Worm (Caenorhabditis elegans) whole organism, late embryonic: ENCODE results near the gene dsl-7.

ENCODE experiments used
- C08G9.2 ChIP-seq: sonication (generic microtip); optimal IDR thresholded peaks from 2 replicates; lab custom pipeline; 2016; ENCODE audit warnings: mild to moderate bottlenecking, missing genetic modification characterization, moderate library complexity, missing compliant biosample characterization
- F13H6.1 ChIP-seq: sonication (generic microtip); optimal IDR thresholded peaks from 2 replicates; lab custom pipeline; 2016; ENCODE audit warnings: missing genetic modification characterization, missing compliant biosample characterization
- Y22D7AL.16 ChIP-seq: sonication (generic microtip); optimal IDR thresholded peaks from 2 replicates; lab custom pipeline; 2016; ENCODE audit warnings: missing genetic modification characterization, missing compliant biosample characterization
- ahr-1 ChIP-seq: sonication (generic microtip); optimal IDR thresholded peaks from 2 replicates; lab custom pipeline; 2016; ENCODE audit warnings: missing genetic modification characterization, missing compliant biosample characterization
- ama-1 ChIP-seq: fragments of 150-350 bp; optimal IDR thresholded peaks from 2 replicates; lab custom pipeline; 2014
- ceh-14 ChIP-seq: sonication (generic microtip); optimal IDR thresholded peaks from 2 replicates; lab custom pipeline; 2016; ENCODE audit warnings: missing genotype, missing genetic modification characterization, missing compliant biosample characterization
- ceh-2 ChIP-seq: sonication (generic microtip); optimal IDR thresholded peaks from 2 replicates; lab custom pipeline; 2016; ENCODE audit warnings: missing genotype, missing genetic modification characterization, missing compliant biosample characterization
- ceh-22 ChIP-seq: sonication (generic microtip); optimal IDR thresholded peaks from 2 replicates; lab custom pipeline; 2017; ENCODE audit warnings: missing biosample characterization, missing genetic modification characterization
- ceh-24 ChIP-seq: sonication (generic microtip); optimal IDR thresholded peaks from 2 replicates; lab custom pipeline; 2016; ENCODE audit warnings: mild to moderate bottlenecking, missing genetic modification characterization, missing compliant biosample characterization
- ceh-31 ChIP-seq: sonication (generic microtip); optimal IDR thresholded peaks from 2 replicates; lab custom pipeline; 2016; ENCODE audit warnings: missing genetic modification characterization, missing compliant biosample characterization
- ceh-48 ChIP-seq: sonication (generic microtip); optimal IDR thresholded peaks from 2 replicates; lab custom pipeline; 2016; ENCODE audit warnings: missing genetic modification characterization, inconsistent platforms, missing compliant biosample characterization
- dmd-4 ChIP-seq: sonication (generic microtip); optimal IDR thresholded peaks from 2 replicates; lab custom pipeline; 2016; ENCODE audit warnings: borderline replicate concordance, missing genetic modification characterization, missing compliant biosample characterization
- dve-1 ChIP-seq: sonication (generic microtip); optimal IDR thresholded peaks from 2 replicates; lab custom pipeline; 2017; ENCODE audit warnings: antibody characterized with exemption, mild to moderate bottlenecking, missing genetic modification characterization, missing compliant biosample characterization
- elt-2 ChIP-seq: sonication (generic microtip); optimal IDR thresholded peaks from 2 replicates; lab custom pipeline; 2016; ENCODE audit warnings: missing genetic modification reagents, missing genetic modification characterization, missing compliant biosample characterization
- eyg-1 ChIP-seq: sonication (generic microtip); optimal IDR thresholded peaks from 2 replicates; lab custom pipeline; 2016; ENCODE audit warnings: missing genotype, missing genetic modification characterization, missing compliant biosample characterization
- fax-1 ChIP-seq: sonication (generic microtip); optimal IDR thresholded peaks from 2 replicates; lab custom pipeline; 2016; ENCODE audit warnings: missing genotype, missing genetic modification characterization, missing compliant biosample characterization
- fkh-6 ChIP-seq: sonication (generic microtip); optimal IDR thresholded peaks from 2 replicates; lab custom pipeline; 2016; ENCODE audit warnings: missing genetic modification characterization, missing compliant biosample characterization
- gmeb-2 ChIP-seq: sonication (generic microtip); optimal IDR thresholded peaks from 2 replicates; lab custom pipeline; 2016; ENCODE audit warnings: missing genetic modification characterization, inconsistent platforms, missing compliant biosample characterization
- hlh-13 ChIP-seq: fragments of 200-800 bp; sonication (Bioruptor generic); optimal IDR thresholded peaks from 2 replicates; lab custom pipeline; 2018; ENCODE audit warnings: mild to moderate bottlenecking, missing genetic modification characterization, missing compliant biosample characterization
- hlh-15 ChIP-seq: sonication (generic microtip); optimal IDR thresholded peaks from 2 replicates; lab custom pipeline; 2016; ENCODE audit warnings: missing genetic modification characterization, missing compliant biosample characterization
- hlh-30 ChIP-seq: sonication (generic microtip); optimal IDR thresholded peaks from 2 replicates; lab custom pipeline; 2017; ENCODE audit warnings: antibody characterized with exemption, missing genetic modification characterization, missing compliant biosample characterization; ENCODE audit not compliant: insufficient read depth
- lim-6 ChIP-seq: sonication (generic microtip); optimal IDR thresholded peaks from 2 replicates; lab custom pipeline; 2016; ENCODE audit warnings: missing genetic modification characterization, missing compliant biosample characterization
- nfya-1 ChIP-seq: sonication (generic microtip); optimal IDR thresholded peaks from 2 replicates; lab custom pipeline; 2017; ENCODE audit warnings: missing genetic modification characterization, mild to moderate bottlenecking, missing compliant biosample characterization, antibody characterized with exemption, moderate library complexity
- nhr-11 ChIP-seq: fragments of 150-350 bp; optimal IDR thresholded peaks from 2 replicates; lab custom pipeline; 2014; ENCODE audit warnings: missing biosample characterization, missing genetic modification characterization
- nhr-232 ChIP-seq: sonication (generic microtip); optimal IDR thresholded peaks from 2 replicates; lab custom pipeline; 2016; ENCODE audit warnings: missing genetic modification characterization, missing compliant biosample characterization
- npax-4 ChIP-seq: sonication (generic microtip); optimal IDR thresholded peaks from 2 replicates; lab custom pipeline; 2016; ENCODE audit warnings: missing genetic modification characterization, missing compliant biosample characterization
- pag-3 ChIP-seq: sonication (generic microtip); optimal IDR thresholded peaks from 2 replicates; lab custom pipeline; 2016; ENCODE audit warnings: missing compliant biosample characterization, missing genetic modification characterization, borderline replicate concordance
- pax-1 ChIP-seq: fragments of 150-350 bp; optimal IDR thresholded peaks from 2 replicates; lab custom pipeline; 2014; ENCODE audit warnings: missing biosample characterization, missing genetic modification characterization
- pha-4 ChIP-seq: fragments of 150-350 bp; optimal IDR thresholded peaks from 2 replicates; lab custom pipeline; 2018; ENCODE audit warnings: missing biosample characterization, missing genetic modification reagents, missing genetic modification characterization
- pqm-1 ChIP-seq: sonication (generic microtip); optimal IDR thresholded peaks from 2 replicates; lab custom pipeline; 2016; ENCODE audit warnings: missing genetic modification characterization, missing compliant biosample characterization
- ref-2 ChIP-seq: sonication (generic microtip); optimal IDR thresholded peaks from 2 replicates; lab custom pipeline; 2016; ENCODE audit warnings: missing genetic modification characterization, missing compliant biosample characterization
- sdc-2 ChIP-seq: sonication (generic microtip); optimal IDR thresholded peaks from 2 replicates; lab custom pipeline; 2016; ENCODE audit warnings: missing genotype, missing genetic modification characterization, missing compliant biosample characterization
- ttx-3 ChIP-seq: sonication (generic microtip); optimal IDR thresholded peaks from 2 replicates; lab custom pipeline; 2016; ENCODE audit warnings: missing genetic modification reagents, missing genetic modification characterization, missing compliant biosample characterization
- unc-3 ChIP-seq, 2 experiments: fragments of 200-800 bp in 1 of 2; sonication (Bioruptor generic) in 1 of 2; sonication (generic microtip) in 1 of 2; conservative IDR thresholded peaks in 1 of 2; optimal IDR thresholded peaks in 1 of 2; 2 replicates each; pipeline versions ENCODE4 v1.3.6 to Lab custom; 2016 to 2022; ENCODE audit warnings: missing compliant biosample characterization in 2 of 2, missing genetic modification characterization in 2 of 2, missing genetic modification reagents in 1 of 2
- unc-42 ChIP-seq: sonication (generic microtip); optimal IDR thresholded peaks from 2 replicates; lab custom pipeline; 2016; ENCODE audit warnings: missing genotype, missing genetic modification characterization, missing compliant biosample characterization
- unc-55 ChIP-seq: sonication (generic microtip); optimal IDR thresholded peaks from 2 replicates; lab custom pipeline; 2017; ENCODE audit warnings: missing biosample characterization, missing genetic modification reagents, missing genetic modification characterization
- unc-86 ChIP-seq: sonication (generic microtip); optimal IDR thresholded peaks from 2 replicates; lab custom pipeline; 2016; ENCODE audit warnings: missing genetic modification characterization, missing compliant biosample characterization
- zip-5 ChIP-seq: sonication (generic microtip); optimal IDR thresholded peaks from 2 replicates; lab custom pipeline; 2016; ENCODE audit warnings: missing genetic modification characterization, missing compliant biosample characterization

Gene dsl-7

ce11 chrV:12992891-12993290 lies at the start of gene dsl-7, which contains the start of gene F15B9.11:
dsl-7 (plus strand) TSS chrV:12993150.
F15B9.11 (minus strand) TSS chrV:12992895.
- TF ChIP-seq unc-86 (tag; lab: Kevin White, UChicago) (no peak), nhr-232 (no peak), ref-2 (tag; lab: Kevin White, UChicago) (no peak), eyg-1 (tag; lab: Kevin White, UChicago) (no peak), ama-1 (lab: Kevin White, UChicago) (no peak), dmd-4 (tag; lab: Kevin White, UChicago) (no peak), nhr-11 (tag; lab: Kevin White, UChicago) (no peak), hlh-30 (tag; lab: Kevin White, UChicago) (no peak), ceh-14 (no peak), pqm-1 (tag; lab: Kevin White, UChicago) (no peak), ceh-31 (tag; lab: Kevin White, UChicago) (no peak), hlh-13 (GFP tag; lab: Kevin White, UChicago) (no peak), fkh-6 (tag; lab: Kevin White, UChicago) (no peak), ceh-22 (tag; lab: Kevin White, UChicago) (no peak), elt-2 (tag; lab: Kevin White, UChicago) (no peak), pax-1 (tag; lab: Kevin White, UChicago) (no peak), gmeb-2 (tag; lab: Kevin White, UChicago) (no peak)
- TF ChIP-seq, all 69 proteins: peak for 0

ce11 chrV:12943399-12943798 lies 49.6 kb upstream of the dsl-7 start:
- no peak for TF ChIP-seq fax-1 (tag; lab: Kevin White, UChicago)
- no peak for TF ChIP-seq dmd-4 (tag; lab: Kevin White, UChicago)
- no peak for TF ChIP-seq hlh-15
- no peak for TF ChIP-seq zip-5 (tag; lab: Kevin White, UChicago)
- TF ChIP-seq ttx-3 (tag; lab: Kevin White, UChicago) = no peak
- no peak for TF ChIP-seq sdc-2 (tag; lab: Kevin White, UChicago)
- TF ChIP-seq ceh-22 (tag; lab: Kevin White, UChicago) = no peak
- TF ChIP-seq ceh-24 (tag; lab: Kevin White, UChicago) = no peak
- no peak for TF ChIP-seq pha-4
- no peak for TF ChIP-seq unc-3 (GFP tag; conservative IDR thresholded peaks at IDR 0.05; lab: Robert Waterston, UW)
- no peak for TF ChIP-seq unc-3 (tag; optimal IDR thresholded peaks at IDR 0.05; lab: Kevin White, UChicago)
- TF ChIP-seq, all 69 proteins: peak for 0

- TF ChIP-seq ceh-48 (tag; lab: Kevin White, UChicago) (no peak), lim-6 (no peak), hlh-15 (no peak), F13H6.1 (tag; lab: Kevin White, UChicago) (no peak), npax-4 (no peak), unc-55 (GFP tag; lab: Kevin White, UChicago) (no peak), pax-1 (tag; lab: Kevin White, UChicago) (no peak), ceh-22 (tag; lab: Kevin White, UChicago) (no peak), ceh-2 (no peak), dve-1 (tag; lab: Kevin White, UChicago) (no peak)
Measured at ce11 chrV:12944229-12944628, 48.7 kb upstream of the dsl-7 start, which contains the start of gene T16G1.3. T16G1.3 (minus strand) TSS chrV:12944329.

ce11 chrV:12944775-12945174 lies 48.2 kb upstream of the dsl-7 start, which contains the start of gene grl-2:
grl-2 (plus strand) TSS chrV:12945075.
- no peak for TF ChIP-seq nfya-1 (tag; lab: Kevin White, UChicago)
- no peak for TF ChIP-seq unc-42 (tag; lab: Kevin White, UChicago)
- no peak for TF ChIP-seq nhr-11 (tag; lab: Kevin White, UChicago)
- TF ChIP-seq ahr-1 (tag; lab: Kevin White, UChicago) = no peak
- TF ChIP-seq hlh-13 (GFP tag; lab: Kevin White, UChicago) = no peak
- TF ChIP-seq pag-3 (tag; lab: Kevin White, UChicago) = no peak
- no peak for TF ChIP-seq C08G9.2
- TF ChIP-seq Y22D7AL.16 (tag; lab: Kevin White, UChicago) = no peak
